Worm (Caenorhabditis elegans): Measurements from ENCODE around the gene cid-1.
A peak's percentile ranks its signal among the peaks of the same experiment; 100 is the strongest.

The cid-1 gene

DNA sequence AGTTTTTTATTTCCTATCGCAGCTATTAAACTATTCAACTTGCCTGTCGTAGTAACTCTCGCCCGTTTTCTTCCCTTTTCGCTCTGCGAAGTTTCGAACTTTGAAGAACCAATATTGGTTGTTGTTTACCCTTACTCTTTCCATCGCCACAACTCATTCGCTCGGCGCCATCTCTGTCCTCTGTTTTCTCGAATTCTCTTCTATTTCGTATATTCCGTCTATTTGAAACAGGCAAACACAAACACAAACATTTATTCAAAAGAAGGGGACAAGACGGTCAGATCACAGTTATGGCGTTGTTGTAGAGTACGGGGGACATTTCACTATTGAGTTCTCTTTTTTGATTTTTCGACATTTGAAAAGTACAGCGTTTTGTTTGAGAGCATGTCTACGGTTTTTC, 49.1 kb downstream of the cid-1 start:
- TF ChIP-seq nhr-48 (tag; optimal IDR thresholded peaks at IDR 0.05) (no peak), T26A8.4 (GFP tag; IDR thresholded peaks at IDR 0.05) (no peak), nhr-6 (tag; optimal IDR thresholded peaks at IDR 0.05) (no peak), mdl-1 (tag; optimal IDR thresholded peaks at IDR 0.05) (no peak), unc-39 (tag; optimal IDR thresholded peaks at IDR 0.05) (no peak), mep-1 (tag; optimal IDR thresholded peaks at IDR 0.05) (no peak), ZK337.2 (GFP tag; IDR thresholded peaks at IDR 0.05) (no peak), tra-1 (GFP tag; IDR thresholded peaks at IDR 0.05) (no peak), skn-1 (tag; optimal IDR thresholded peaks at IDR 0.05) (no peak), cey-2 (tag; optimal IDR thresholded peaks at IDR 0.05; ENCODE audit: borderline replicate concordance, insufficient read depth) (no peak), daf-16 (GFP tag; optimal IDR thresholded peaks at IDR 0.05) (no peak), daf-16 (tag; optimal IDR thresholded peaks at IDR 0.05) (peak; percentile 94), pha-4 (GFP tag; IDR thresholded peaks at IDR 0.05) (no peak), pha-4 (tag; optimal IDR thresholded peaks at IDR 0.05) (peak; percentile 72), nhr-76 (tag; optimal IDR thresholded peaks at IDR 0.05) (no peak), nhr-102 (tag; optimal IDR thresholded peaks at IDR 0.05) (no peak), nhr-28 (tag; optimal IDR thresholded peaks at IDR 0.05) (peak; percentile 35), spr-3 (GFP tag; optimal IDR thresholded peaks at IDR 0.05) (no peak), tag-97 (GFP tag; IDR thresholded peaks at IDR 0.05) (no peak), ztf-7 (tag; optimal IDR thresholded peaks at IDR 0.05) (no peak), snpc-4 (tag; optimal IDR thresholded peaks at IDR 0.05) (no peak), mes-2 (tag; optimal IDR thresholded peaks at IDR 0.05; ENCODE audit: poor library complexity, severe bottlenecking) (no peak), dmd-9 (GFP tag; IDR thresholded peaks at IDR 0.05) (no peak), hif-1 (tag; optimal IDR thresholded peaks at IDR 0.05) (no peak), F49E8.2 (tag; optimal IDR thresholded peaks at IDR 0.05; ENCODE audit: borderline replicate concordance) (no peak)

ce11 chrIII:5224908-5225307, 51.2 kb downstream of the cid-1 start:
- TF ChIP-seq D1046.2 (GFP tag; IDR thresholded peaks at IDR 0.05) = no peak
- TF ChIP-seq nhr-41 (GFP tag; IDR thresholded peaks at IDR 0.05) = no peak
- TF ChIP-seq egl-43 (GFP tag; IDR thresholded peaks at IDR 0.05) = no peak
- peak; percentile 1 for TF ChIP-seq dpl-1 (GFP tag; optimal IDR thresholded peaks at IDR 0.05)
- no peak for TF ChIP-seq php-3 (GFP tag; IDR thresholded peaks at IDR 0.05)
- peak; percentile 36 for TF ChIP-seq hlh-11 (tag; optimal IDR thresholded peaks at IDR 0.05)
- TF ChIP-seq sdz-12 (GFP tag; optimal IDR thresholded peaks at IDR 0.05) = no peak
- no peak for TF ChIP-seq hif-1 (tag; optimal IDR thresholded peaks at IDR 0.05)
- no peak for TF ChIP-seq lir-3 (tag; optimal IDR thresholded peaks at IDR 0.05)
- TF ChIP-seq ceh-44 (GFP tag; IDR thresholded peaks at IDR 0.05) = no peak
- no peak for TF ChIP-seq Y5F2A.4 (GFP tag; optimal IDR thresholded peaks at IDR 0.05)
- TF ChIP-seq lin-39 (tag; optimal IDR thresholded peaks at IDR 0.05) = no peak
- no peak for TF ChIP-seq Y105C5A.15 (GFP tag; IDR thresholded peaks at IDR 0.05)
- TF ChIP-seq F37D6.2 (tag; optimal IDR thresholded peaks at IDR 0.05) = no peak
- no peak for TF ChIP-seq rbr-2 (tag; optimal IDR thresholded peaks at IDR 0.05)
- no peak for TF ChIP-seq nhr-102 (tag; optimal IDR thresholded peaks at IDR 0.05)
- TF ChIP-seq spr-3 (GFP tag; optimal IDR thresholded peaks at IDR 0.05) = no peak
- no peak for TF ChIP-seq madf-5 (GFP tag; IDR thresholded peaks at IDR 0.05)
- TF ChIP-seq vab-7 (GFP tag; IDR thresholded peaks at IDR 0.05) = no peak
- no peak for TF ChIP-seq mxl-2 (GFP tag; conservative IDR thresholded peaks at IDR 0.05)
- no peak for TF ChIP-seq gei-8 (GFP tag; optimal IDR thresholded peaks at IDR 0.05)
- no peak for TF ChIP-seq attf-4 (tag; optimal IDR thresholded peaks at IDR 0.05)
- no peak for TF ChIP-seq lin-15B (tag; optimal IDR thresholded peaks at IDR 0.05)
- TF ChIP-seq cey-2 (tag; optimal IDR thresholded peaks at IDR 0.05; ENCODE audit: borderline replicate concordance, insufficient read depth) = no peak
- TF ChIP-seq nhr-6 (tag; optimal IDR thresholded peaks at IDR 0.05) = peak; percentile 54
- no peak for TF ChIP-seq set-16 (GFP tag; IDR thresholded peaks at IDR 0.05)
- TF ChIP-seq zfp-2 (tag; optimal IDR thresholded peaks at IDR 0.05) = no peak
- TF ChIP-seq hlh-30 (tag; optimal IDR thresholded peaks at IDR 0.05; ENCODE audit: insufficient read depth) = no peak
- no peak for TF ChIP-seq nhr-42 (GFP tag; IDR thresholded peaks at IDR 0.05)
- no peak for TF ChIP-seq fos-1 (tag; optimal IDR thresholded peaks at IDR 0.05)
- TF ChIP-seq madf-9 (GFP tag; conservative IDR thresholded peaks at IDR 0.05) = 0 out of 2 replicates have a peak, but pooled peaks have one; percentile 18
- TF ChIP-seq daf-8 (GFP tag; IDR thresholded peaks at IDR 0.05) = no peak
